Fruit fly (Drosophila melanogaster) Kc167 (cell line): ENCODE data around the gene CG4461.

Experiments
- Sin3A ChIP-seq: fragments of >200 bp; optimal IDR thresholded peaks from 2 replicates; lab custom pipeline; 2018; ENCODE audit warnings: missing external identifiers
- h ChIP-seq: fragments of >200 bp; optimal IDR thresholded peaks from 3 replicates; lab custom pipeline; 2018; ENCODE audit warnings: missing external identifiers
- psq ChIP-seq: fragments of >200 bp; optimal IDR thresholded peaks from 2 replicates; lab custom pipeline; 2017; ENCODE audit warnings: missing external identifiers

DNA sequence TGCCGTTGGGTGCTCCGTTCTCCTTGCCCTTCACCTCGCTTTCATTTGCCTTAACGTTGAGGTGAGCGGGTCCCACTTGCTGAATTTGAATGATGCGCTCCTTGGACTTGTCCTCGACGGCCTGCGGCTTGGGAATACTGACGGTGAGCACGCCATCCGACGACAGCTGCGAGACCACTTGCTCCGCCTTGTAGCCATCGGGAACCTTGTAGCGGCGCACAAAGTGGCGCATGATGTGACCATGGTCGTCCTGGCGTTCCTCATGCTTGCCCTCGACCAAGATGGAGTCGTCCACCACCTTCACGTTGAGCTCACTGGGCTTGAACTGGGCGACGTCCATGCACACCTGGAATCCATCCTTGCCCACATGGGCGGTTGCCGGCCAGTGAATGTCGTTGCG, 1.3 kb downstream of the CG4461 start:
- no peak for TF ChIP-seq psq
- TF ChIP-seq Sin3A (lab: Kevin White, UChicago) = no peak
- TF ChIP-seq h (lab: Kevin White, UChicago) = no peak
